Worm (Caenorhabditis elegans) whole organism, young adult: ENCODE results near the gene C31H2.4.

Experiments
- F33H1.4 ChIP-seq: fragments of 200-800 bp; sonication (Bioruptor generic); IDR thresholded peaks from 2 replicates; pipeline ENCODE4 v1.3.6; 2022; ENCODE audit warnings: missing genetic modification reagents, missing genetic modification characterization, missing compliant biosample characterization
- F39B2.1 ChIP-seq: fragments of 200-800 bp; sonication (Bioruptor generic); IDR thresholded peaks from 2 replicates; pipeline ENCODE4 v1.3.6; 2022; ENCODE audit warnings: missing genetic modification reagents, missing genetic modification characterization, missing compliant biosample characterization
- ama-1 ChIP-seq, 3 experiments: fragments of 150-350 bp in 1 of 3; sonication (generic microtip) in 2 of 3; optimal IDR thresholded peaks; 2 replicates each; lab custom pipeline; 2014 to 2018; ENCODE audit warnings: missing biosample characterization in 2 of 3, missing genetic modification characterization in 2 of 3, missing genetic modification reagents in 2 of 3
- lin-35 ChIP-seq, 3 experiments: fragments of 150-350 bp in 2 of 3; sonication (generic microtip) in 1 of 3; optimal IDR thresholded peaks; 2 replicates each; lab custom pipeline; 2014 to 2018; ENCODE audit warnings: missing biosample characterization in 3 of 3, missing genetic modification characterization in 3 of 3, missing genetic modification reagents in 3 of 3
- nfya-1 ChIP-seq: sonication (generic microtip); optimal IDR thresholded peaks from 2 replicates; lab custom pipeline; 2017; ENCODE audit warnings: antibody characterized with exemption, missing compliant biosample characterization, missing genetic modification characterization, borderline replicate concordance; ENCODE audit not compliant: insufficient read depth
- pha-4 ChIP-seq: fragments of 150-350 bp; sonication (generic microtip); optimal IDR thresholded peaks from 2 replicates; lab custom pipeline; 2014; ENCODE audit warnings: missing biosample characterization, missing genetic modification reagents, missing genetic modification characterization
- snpc-4 ChIP-seq, 5 experiments: fragments of 150-350 bp in 1 of 5; sonication (generic microtip) in 4 of 5; optimal IDR thresholded peaks; 2 replicates each; lab custom pipeline; 2014 to 2018; ENCODE audit warnings: missing genetic modification characterization in 5 of 5, missing biosample characterization in 3 of 5, antibody characterized with exemption in 2 of 5, mild to moderate bottlenecking in 2 of 5, missing compliant biosample characterization in 2 of 5, missing genotype in 2 of 5, moderate library complexity in 2 of 5, missing genetic modification reagents in 1 of 5
- somi-1 ChIP-seq: fragments of 200-800 bp; sonication (Bioruptor generic); optimal IDR thresholded peaks from 2 replicates; lab custom pipeline; 2018; ENCODE audit warnings: mild to moderate bottlenecking, missing genetic modification characterization, missing compliant biosample characterization
- sptf-2 ChIP-seq: fragments of 200-800 bp; sonication (Bioruptor generic); optimal IDR thresholded peaks from 2 replicates; lab custom pipeline; 2018; ENCODE audit warnings: mild to moderate bottlenecking, missing genetic modification characterization, missing compliant biosample characterization
- unc-130 ChIP-seq: sonication (generic microtip); optimal IDR thresholded peaks from 2 replicates; lab custom pipeline; 2016; ENCODE audit warnings: missing genetic modification reagents, missing genetic modification characterization, missing compliant biosample characterization
- unc-62 ChIP-seq: fragments of 150-350 bp; optimal IDR thresholded peaks from 2 replicates; lab custom pipeline; 2014; ENCODE audit warnings: missing biosample characterization, missing genetic modification reagents, missing genetic modification characterization

- TF ChIP-seq somi-1 (GFP tag; lab: Kevin White, UChicago) (no peak), sptf-2 (GFP tag; lab: Kevin White, UChicago) (no peak), nfya-1 (tag; lab: Kevin White, UChicago) (no peak), unc-130 (GFP tag; lab: Kevin White, UChicago) (no peak), F33H1.4 (GFP tag; lab: Robert Waterston, UW) (no peak), pha-4 (tag; lab: Kevin White, UChicago) (no peak), lin-35 (GFP tag; optimal IDR thresholded peaks at IDR 0.05; lab: Kevin White, UChicago) (no peak), unc-62 (GFP tag; lab: Kevin White, UChicago) (no peak), ama-1 (optimal IDR thresholded peaks at IDR 0.05; lab: Kevin White, UChicago) (no peak), ama-1 (GFP tag; optimal IDR thresholded peaks at IDR 0.05; lab: Kevin White, UChicago) (no peak), snpc-4 (GFP tag; optimal IDR thresholded peaks at IDR 0.05; lab: Kevin White, UChicago) (no peak), snpc-4 (tag; optimal IDR thresholded peaks at IDR 0.05; lab: Kevin White, UChicago) (no peak), F39B2.1 (GFP tag; lab: Robert Waterston, UW) (no peak)
Observed at ce11 chrX:5171085-5171484, 11.6 kb upstream of the C31H2.4 start, which contains the start of gene T03G11.10.
